Worm (Caenorhabditis elegans): Measurements from ENCODE around the gene H12I19.115.

DNA sequence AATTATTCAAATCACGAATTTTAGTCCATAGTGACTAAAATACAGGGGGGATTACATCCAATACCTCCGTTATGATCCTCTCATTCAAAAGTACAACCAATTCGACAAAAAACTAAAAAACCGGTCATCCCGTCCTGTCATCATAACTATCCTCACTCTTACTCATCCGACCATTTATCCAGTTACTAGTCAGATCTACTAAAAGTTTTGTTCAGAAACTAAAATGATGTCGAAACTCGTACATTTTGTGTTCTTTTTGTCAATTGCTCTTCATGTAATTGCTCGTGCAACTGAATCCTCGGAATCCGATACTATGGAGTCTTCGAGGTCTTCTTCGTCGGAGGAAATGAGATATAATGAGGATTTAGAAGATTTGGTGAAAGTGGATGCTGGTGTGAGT is 49.4 kb upstream of the H12I19.115 start, which contains the start of gene R05A10.2:
- no peak for TF ChIP-seq scrt-1 (GFP tag; IDR thresholded peaks at IDR 0.05)
- no peak for TF ChIP-seq ama-1 (optimal IDR thresholded peaks at IDR 0.05)
- no peak for TF ChIP-seq hmbx-1 (tag; optimal IDR thresholded peaks at IDR 0.05)
- no peak for TF ChIP-seq tbx-37 (GFP tag; conservative IDR thresholded peaks at IDR 0.05)
- TF ChIP-seq tbx-11 (GFP tag; IDR thresholded peaks at IDR 0.05): no peak
- no peak for TF ChIP-seq pes-1 (GFP tag; IDR thresholded peaks at IDR 0.05)
- TF ChIP-seq ceh-36 (tag; optimal IDR thresholded peaks at IDR 0.05): no peak
- no peak for TF ChIP-seq F13C5.2 (tag; optimal IDR thresholded peaks at IDR 0.05)
- TF ChIP-seq hnd-1 (tag; optimal IDR thresholded peaks at IDR 0.05): no peak
- TF ChIP-seq ceh-13 (GFP tag; optimal IDR thresholded peaks at IDR 0.05): no peak

Measured in whole organism, early embryonic.